Fruit fly (Drosophila melanogaster): Measurements from ENCODE around the gene CG31522.

Gene CG31522

dm6 chr3R:4394654-4395581 is 67.8 kb downstream of the CG31522 start (continued):
- TF ChIP-seq CG31627 (GFP tag; optimal IDR thresholded peaks at IDR 0.05) (peak; percentile 95), CG3919 (GFP tag; optimal IDR thresholded peaks at IDR 0.05) (peak; percentile 96), Met (GFP tag; optimal IDR thresholded peaks at IDR 0.05) (peak; percentile 94), CG10669 (GFP tag; optimal IDR thresholded peaks at IDR 0.05) (peak; percentile 86), fkh (GFP tag; optimal IDR thresholded peaks at IDR 0.05) (peak; percentile 89), CG3032 (tag; optimal IDR thresholded peaks at IDR 0.05) (peak; percentile 86), CG34406 (GFP tag; optimal IDR thresholded peaks at IDR 0.05) (peak; percentile 94), achi (GFP tag; optimal IDR thresholded peaks at IDR 0.05) (peak; percentile 93), CG11762 (GFP tag; optimal IDR thresholded peaks at IDR 0.05; ENCODE audit: insufficient read depth) (peak; percentile 87), eg (GFP tag; IDR thresholded peaks at IDR 0.05) (peak; percentile 96), dac (GFP tag; optimal IDR thresholded peaks at IDR 0.05) (peak; percentile 95), CG8119 (GFP tag; IDR thresholded peaks at IDR 0.05) (peak; percentile 97), CG11902 (GFP tag; optimal IDR thresholded peaks at IDR 0.05) (peak; percentile 91), Hr38 (GFP tag; optimal IDR thresholded peaks at IDR 0.05) (no peak), CG10631 (GFP tag; optimal IDR thresholded peaks at IDR 0.05) (peak; percentile 85), Hr4 (GFP tag; optimal IDR thresholded peaks at IDR 0.05) (peak; percentile 97), Lpt (GFP tag; optimal IDR thresholded peaks at IDR 0.05) (peak; percentile 96)

dm6 chr3R:4394117-4394516 is 68.6 kb downstream of the CG31522 start, which contains the start of gene CG34112:
TSS of gene CG34112 (minus strand) at chr3R:4394259.
- TF ChIP-seq Sox14 (GFP tag; optimal IDR thresholded peaks at IDR 0.05): no peak
- peak; percentile 38; the same call in 1 of the 2 replicates for TF ChIP-seq CG15336 (GFP tag; IDR thresholded peaks at IDR 0.05)
- TF ChIP-seq CG32006 (GFP tag; optimal IDR thresholded peaks at IDR 0.05): no peak
- no peak for TF ChIP-seq Gug (GFP tag; IDR thresholded peaks at IDR 0.05)
- no peak for TF ChIP-seq CG6276 (GFP tag; optimal IDR thresholded peaks at IDR 0.05)
- no peak for TF ChIP-seq fkh (GFP tag; optimal IDR thresholded peaks at IDR 0.05)
- TF ChIP-seq cyc (GFP tag; optimal IDR thresholded peaks at IDR 0.05): no peak
- no peak for TF ChIP-seq pdm3 (GFP tag; optimal IDR thresholded peaks at IDR 0.05)
- TF ChIP-seq Hr38 (GFP tag; optimal IDR thresholded peaks at IDR 0.05): no peak
- TF ChIP-seq CG6163 (GFP tag; IDR thresholded peaks at IDR 0.05): 0 out of 3 replicates have a peak, but pooled peaks have one; percentile 15
- no peak for TF ChIP-seq esn (GFP tag; optimal IDR thresholded peaks at IDR 0.05)
- TF ChIP-seq CG4318 (GFP tag; optimal IDR thresholded peaks at IDR 0.05): no peak
- TF ChIP-seq acj6 (GFP tag; optimal IDR thresholded peaks at IDR 0.05): no peak
- TF ChIP-seq CG3919 (GFP tag; optimal IDR thresholded peaks at IDR 0.05): no peak
- TF ChIP-seq Eip93F (GFP tag; optimal IDR thresholded peaks at IDR 0.05): no peak
- TF ChIP-seq Met (GFP tag; optimal IDR thresholded peaks at IDR 0.05): no peak
- no peak for TF ChIP-seq ss (GFP tag; optimal IDR thresholded peaks at IDR 0.05)
- TF ChIP-seq topi (GFP tag; optimal IDR thresholded peaks at IDR 0.05): no peak
- peak; percentile 31; the same call in 1 of the 3 replicates for TF ChIP-seq eg (GFP tag; IDR thresholded peaks at IDR 0.05)
- TF ChIP-seq dac (GFP tag; optimal IDR thresholded peaks at IDR 0.05): no peak
- no peak for TF ChIP-seq CG11762 (GFP tag; optimal IDR thresholded peaks at IDR 0.05; ENCODE audit: insufficient read depth)
- TF ChIP-seq Ets21C (GFP tag; optimal IDR thresholded peaks at IDR 0.05): no peak
- no peak for TF ChIP-seq CG8632 (GFP tag; optimal IDR thresholded peaks at IDR 0.05)
- TF ChIP-seq Hr4 (GFP tag; optimal IDR thresholded peaks at IDR 0.05): no peak
- TF ChIP-seq CG6808 (GFP tag; optimal IDR thresholded peaks at IDR 0.05): no peak
- no peak for TF ChIP-seq CG11294 (GFP tag; IDR thresholded peaks at IDR 0.05)
- TF ChIP-seq CG8119 (GFP tag; IDR thresholded peaks at IDR 0.05): peak; percentile 39; the same call in 1 of the 3 replicates
- no peak for TF ChIP-seq Sox15 (GFP tag; optimal IDR thresholded peaks at IDR 0.05)
- no peak for TF ChIP-seq Ets96B (tag; optimal IDR thresholded peaks at IDR 0.05)
- no peak for TF ChIP-seq CG3032 (tag; optimal IDR thresholded peaks at IDR 0.05)
- TF ChIP-seq spab (GFP tag; optimal IDR thresholded peaks at IDR 0.05): no peak
- TF ChIP-seq Blimp-1 (GFP tag; optimal IDR thresholded peaks at IDR 0.05): no peak
- no peak for TF ChIP-seq CG31627 (GFP tag; optimal IDR thresholded peaks at IDR 0.05)
- no peak for TF ChIP-seq lz (GFP tag; optimal IDR thresholded peaks at IDR 0.05)
- no peak for TF ChIP-seq CG6792 (GFP tag; optimal IDR thresholded peaks at IDR 0.05)
- no peak for TF ChIP-seq fd59A (GFP tag; optimal IDR thresholded peaks at IDR 0.05)
- no peak for TF ChIP-seq Eip78C (GFP tag)
- TF ChIP-seq vri (GFP tag; optimal IDR thresholded peaks at IDR 0.05): peak; percentile 71
- no peak for TF ChIP-seq CG10669 (GFP tag; optimal IDR thresholded peaks at IDR 0.05)
- TF ChIP-seq dsx (GFP tag; optimal IDR thresholded peaks at IDR 0.05; ENCODE audit: poor library complexity, severe bottlenecking): no peak
- no peak for TF ChIP-seq svp (GFP tag)
